Fruit fly (Drosophila melanogaster): ENCODE data around the gene CG43390.

CG43390 gene

DNA sequence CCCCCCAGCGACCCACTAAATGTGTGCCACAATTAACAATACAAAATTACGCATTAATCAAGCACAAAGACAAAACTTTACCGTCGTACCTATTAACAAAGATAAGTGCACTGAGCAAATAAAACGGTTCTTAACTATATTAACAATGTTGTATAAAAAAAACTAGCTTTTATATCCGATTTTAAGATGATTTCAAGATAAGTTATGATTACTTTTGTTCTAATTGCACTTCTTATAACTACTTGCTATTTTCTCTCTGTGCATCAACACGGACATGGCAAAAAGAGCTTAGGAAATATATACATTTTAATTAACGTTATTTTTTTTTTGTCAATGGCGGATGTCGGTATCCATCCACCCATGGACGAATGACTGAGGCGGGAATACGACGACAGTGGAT is 43.6 kb downstream of the CG43390 start (continued):
- TF ChIP-seq CG30403 (GFP tag; optimal IDR thresholded peaks at IDR 0.05) (no peak), gfzf (GFP tag; optimal IDR thresholded peaks at IDR 0.05) (no peak), Drgx (GFP tag; IDR thresholded peaks at IDR 0.05) (0 out of 2 replicates have a peak, but pooled peaks have one; percentile 20), CG17361 (GFP tag; IDR thresholded peaks at IDR 0.05) (0 out of 3 replicates have a peak, but pooled peaks have one; percentile 15), so (GFP tag; IDR thresholded peaks at IDR 0.05) (no peak), Max (GFP tag; optimal IDR thresholded peaks at IDR 0.05) (no peak), pan (optimal IDR thresholded peaks at IDR 0.05) (no peak), pan (GFP tag; optimal IDR thresholded peaks at IDR 0.05 in 1 of 2, IDR thresholded peaks at IDR 0.05 in 1 of 2) (peak in 1 of 2 experiments; percentile 42), jing (GFP tag; optimal IDR thresholded peaks at IDR 0.05) (no peak), B-H2 (GFP tag; optimal IDR thresholded peaks at IDR 0.05) (no peak), Opbp (GFP tag; IDR thresholded peaks at IDR 0.05; ENCODE audit: partially characterized antibody) (no peak), CG3838 (GFP tag; optimal IDR thresholded peaks at IDR 0.05) (no peak), dmrt99B (tag; optimal IDR thresholded peaks at IDR 0.05) (peak; percentile 31), sr (GFP tag; IDR thresholded peaks at IDR 0.05) (no peak), ttk (GFP tag; IDR thresholded peaks at IDR 0.05) (0 out of 2 replicates have a peak, but pooled peaks have one; percentile 7), Ets97D (GFP tag; optimal IDR thresholded peaks at IDR 0.05) (no peak), CG12744 (GFP tag; optimal IDR thresholded peaks at IDR 0.05) (no peak), Dad (GFP tag; optimal IDR thresholded peaks at IDR 0.05) (no peak), CG15696 (tag; optimal IDR thresholded peaks at IDR 0.05) (no peak), Gug (GFP tag; IDR thresholded peaks at IDR 0.05) (0 out of 4 replicates have a peak, but pooled peaks have one; percentile 16), Xbp1 (GFP tag; optimal IDR thresholded peaks at IDR 0.05) (peak; percentile 7), CTCF (GFP tag; optimal IDR thresholded peaks at IDR 0.05) (no peak), lilli (GFP tag; optimal IDR thresholded peaks at IDR 0.05) (no peak), CG12104 (GFP tag; optimal IDR thresholded peaks at IDR 0.05) (no peak), Taf1 (GFP tag; IDR thresholded peaks at IDR 0.05) (no peak), CG2875 (GFP tag; optimal IDR thresholded peaks at IDR 0.05) (no peak), Atf3 (GFP tag; optimal IDR thresholded peaks at IDR 0.05) (no peak), psq (GFP tag; optimal IDR thresholded peaks at IDR 0.05) (no peak), az2 (GFP tag; optimal IDR thresholded peaks at IDR 0.05) (peak; percentile 2), CG8765 (GFP tag; IDR thresholded peaks at IDR 0.05) (no peak), CG16813 (GFP tag; IDR thresholded peaks at IDR 0.05; ENCODE audit: partially characterized antibody) (no peak), Nf-YC (tag; optimal IDR thresholded peaks at IDR 0.05) (no peak), ap (GFP tag; IDR thresholded peaks at IDR 0.05) (no peak), sisA (GFP tag; IDR thresholded peaks at IDR 0.05) (peak; percentile 43), CG3163 (GFP tag; optimal IDR thresholded peaks at IDR 0.05) (no peak), NC2α (GFP tag; optimal IDR thresholded peaks at IDR 0.05) (no peak), CG6683 (GFP tag; optimal IDR thresholded peaks at IDR 0.05) (no peak), Nf-YB (GFP tag; optimal IDR thresholded peaks at IDR 0.05) (no peak), NK7.1 (GFP tag; optimal IDR thresholded peaks at IDR 0.05) (no peak), Elba2 (GFP tag; optimal IDR thresholded peaks at IDR 0.05) (no peak), hkb (optimal IDR thresholded peaks at IDR 0.05) (no peak), hkb (GFP tag; IDR thresholded peaks at IDR 0.05) (peak; percentile 60; the same call in 1 of the 2 replicates), Asciz (GFP tag; optimal IDR thresholded peaks at IDR 0.05) (no peak), Spps (tag; optimal IDR thresholded peaks at IDR 0.05) (no peak), CG8359 (GFP tag; optimal IDR thresholded peaks at IDR 0.05; ENCODE audit: borderline replicate concordance) (no peak), CG5245 (GFP tag; optimal IDR thresholded peaks at IDR 0.05) (no peak), hbn (GFP tag; IDR thresholded peaks at IDR 0.05; ENCODE audit: partially characterized antibody) (no peak), crp (GFP tag; optimal IDR thresholded peaks at IDR 0.05) (no peak), corto (GFP tag; optimal IDR thresholded peaks at IDR 0.05) (no peak), sens (GFP tag) (peak; percentile 83), Usf (GFP tag; optimal IDR thresholded peaks at IDR 0.05) (no peak), CG2199 (GFP tag; IDR thresholded peaks at IDR 0.05) (no peak), CG1832 (GFP tag; optimal IDR thresholded peaks at IDR 0.05) (no peak)
